Worm (Caenorhabditis elegans) whole organism, L3 larva: ENCODE measurements around the gene F09E5.16.

Source experiments
- R02D3.7 ChIP-seq: fragments of 150-350 bp; optimal IDR thresholded peaks from 2 replicates; lab custom pipeline; 2014; ENCODE audit warnings: missing biosample characterization, missing genetic modification characterization
- ZK546.5 ChIP-seq: sonication (generic microtip); optimal IDR thresholded peaks from 2 replicates; lab custom pipeline; 2017; ENCODE audit warnings: missing biosample characterization, missing genetic modification characterization
- aly-2 ChIP-seq: fragments of 150-350 bp; optimal IDR thresholded peaks from 2 replicates; lab custom pipeline; 2014; ENCODE audit warnings: missing biosample characterization, missing genetic modification characterization
- ama-1 ChIP-seq: fragments of 150-350 bp; optimal IDR thresholded peaks from 2 replicates; lab custom pipeline; 2018
- ceh-16 ChIP-seq: sonication (generic microtip); optimal IDR thresholded peaks from 2 replicates; lab custom pipeline; 2017; ENCODE audit warnings: missing biosample characterization, missing genetic modification characterization
- ceh-28 ChIP-seq: fragments of 150-350 bp; optimal IDR thresholded peaks from 2 replicates; lab custom pipeline; 2014; ENCODE audit warnings: missing biosample characterization, missing genetic modification reagents, missing genetic modification characterization
- ceh-82 ChIP-seq: fragments of 150-350 bp; optimal IDR thresholded peaks from 2 replicates; lab custom pipeline; 2014; ENCODE audit warnings: missing biosample characterization, missing genetic modification characterization
- ceh-9 ChIP-seq: sonication (generic microtip); optimal IDR thresholded peaks from 2 replicates; lab custom pipeline; 2018; ENCODE audit warnings: missing biosample characterization, missing genetic modification characterization
- daf-12 ChIP-seq: fragments of 150-350 bp; optimal IDR thresholded peaks from 2 replicates; lab custom pipeline; 2014; ENCODE audit warnings: missing biosample characterization, missing genetic modification reagents, missing genetic modification characterization
- egl-27 ChIP-seq: sonication (generic microtip); optimal IDR thresholded peaks from 4 replicates; lab custom pipeline; 2017; ENCODE audit warnings: missing biosample characterization, missing genetic modification reagents, missing genetic modification characterization
- egl-5 ChIP-seq: fragments of 150-350 bp; optimal IDR thresholded peaks from 2 replicates; lab custom pipeline; 2017; ENCODE audit warnings: missing biosample characterization, missing genetic modification reagents, missing genetic modification characterization, inconsistent platforms
- elt-1 ChIP-seq: fragments of 150-350 bp; optimal IDR thresholded peaks from 2 replicates; lab custom pipeline; 2014; ENCODE audit warnings: missing biosample characterization, missing genetic modification characterization
- elt-2 ChIP-seq: sonication (generic microtip); optimal IDR thresholded peaks from 2 replicates; lab custom pipeline; 2016; ENCODE audit warnings: missing genetic modification reagents, mild to moderate bottlenecking, missing genetic modification characterization, missing compliant biosample characterization
- elt-3 ChIP-seq, 3 experiments: fragments of 150-350 bp in 1 of 3; sonication (generic microtip) in 2 of 3; optimal IDR thresholded peaks; 2 replicates in 2 of 3; 4 replicates in 1 of 3; lab custom pipeline; 2014 to 2017; ENCODE audit warnings: missing biosample characterization in 3 of 3, missing genetic modification characterization in 3 of 3
- eor-1 ChIP-seq, 2 experiments: fragments of 150-350 bp; optimal IDR thresholded peaks; 2 replicates each; lab custom pipeline; 2014 to 2018; ENCODE audit warnings: missing biosample characterization in 2 of 2, missing genetic modification characterization in 2 of 2
- fkh-10 ChIP-seq: sonication (generic microtip); optimal IDR thresholded peaks from 2 replicates; lab custom pipeline; 2017; ENCODE audit warnings: missing biosample characterization, missing genetic modification reagents, missing genetic modification characterization
- fkh-2 ChIP-seq: fragments of 150-350 bp; optimal IDR thresholded peaks from 2 replicates; lab custom pipeline; 2014; ENCODE audit warnings: missing biosample characterization, missing genetic modification reagents, missing genetic modification characterization
- fos-1 ChIP-seq: fragments of 150-350 bp; optimal IDR thresholded peaks from 2 replicates; lab custom pipeline; 2014; ENCODE audit warnings: missing biosample characterization, missing genetic modification characterization
- hmg-11 ChIP-seq: sonication (generic microtip); optimal IDR thresholded peaks from 2 replicates; lab custom pipeline; 2016; ENCODE audit warnings: missing genetic modification characterization, missing compliant biosample characterization
- jun-1 ChIP-seq: fragments of 150-350 bp; optimal IDR thresholded peaks from 2 replicates; lab custom pipeline; 2014; ENCODE audit warnings: missing biosample characterization, missing genetic modification reagents, missing genetic modification characterization
- lin-15B ChIP-seq: fragments of 150-350 bp; optimal IDR thresholded peaks from 2 replicates; lab custom pipeline; 2014; ENCODE audit warnings: missing biosample characterization, missing genetic modification characterization
- lin-39 ChIP-seq: fragments of 150-350 bp; optimal IDR thresholded peaks from 2 replicates; lab custom pipeline; 2018; ENCODE audit warnings: missing biosample characterization, missing genetic modification reagents, missing genetic modification characterization
- lsy-12 ChIP-seq: sonication (generic microtip); optimal IDR thresholded peaks from 2 replicates; lab custom pipeline; 2016; ENCODE audit warnings: mild to moderate bottlenecking, missing genetic modification characterization, missing compliant biosample characterization
- mdl-1 ChIP-seq: fragments of 150-350 bp; optimal IDR thresholded peaks from 2 replicates; lab custom pipeline; 2014; ENCODE audit warnings: missing biosample characterization, missing genetic modification characterization
- mml-1 ChIP-seq: fragments of 150-350 bp; sonication (generic microtip); optimal IDR thresholded peaks from 3 replicates; lab custom pipeline; 2014; ENCODE audit warnings: missing biosample characterization, missing genetic modification characterization
- nfya-1 ChIP-seq: sonication (generic microtip); optimal IDR thresholded peaks from 2 replicates; lab custom pipeline; 2017; ENCODE audit warnings: missing genetic modification characterization, mild to moderate bottlenecking, missing compliant biosample characterization, antibody characterized with exemption, moderate library complexity; ENCODE audit not compliant: insufficient read depth
- nhr-11 ChIP-seq: fragments of 150-350 bp; optimal IDR thresholded peaks from 2 replicates; lab custom pipeline; 2014; ENCODE audit warnings: missing biosample characterization, missing genetic modification characterization
- nhr-12 ChIP-seq: fragments of 150-350 bp; optimal IDR thresholded peaks from 2 replicates; lab custom pipeline; 2014; ENCODE audit warnings: missing biosample characterization, missing genetic modification characterization
- nhr-23 ChIP-seq: fragments of 150-350 bp; optimal IDR thresholded peaks from 2 replicates; lab custom pipeline; 2014; ENCODE audit warnings: missing biosample characterization, missing genetic modification reagents, missing genetic modification characterization
- nhr-237 ChIP-seq: fragments of 150-350 bp; optimal IDR thresholded peaks from 2 replicates; lab custom pipeline; 2014; ENCODE audit warnings: missing biosample characterization, missing genetic modification characterization
- nhr-25 ChIP-seq: sonication (generic microtip); optimal IDR thresholded peaks from 2 replicates; lab custom pipeline; 2017; ENCODE audit warnings: missing biosample characterization, missing genetic modification characterization
- nhr-28 ChIP-seq: fragments of 150-350 bp; optimal IDR thresholded peaks from 2 replicates; lab custom pipeline; 2014; ENCODE audit warnings: missing biosample characterization, missing genetic modification characterization
- nhr-43 ChIP-seq: sonication (generic microtip); optimal IDR thresholded peaks from 2 replicates; lab custom pipeline; 2016; ENCODE audit warnings: mild to moderate bottlenecking, missing genetic modification characterization, missing compliant biosample characterization; ENCODE audit not compliant: poor library complexity, severe bottlenecking
- nhr-67 ChIP-seq: fragments of 150-350 bp; optimal IDR thresholded peaks from 2 replicates; lab custom pipeline; 2014; ENCODE audit warnings: missing biosample characterization, missing genetic modification characterization
- nhr-76 ChIP-seq: fragments of 150-350 bp; sonication (generic microtip); optimal IDR thresholded peaks from 5 replicates; lab custom pipeline; 2014; ENCODE audit warnings: missing biosample characterization, missing genetic modification characterization
- nhr-77 ChIP-seq: fragments of 150-350 bp; optimal IDR thresholded peaks from 2 replicates; lab custom pipeline; 2014; ENCODE audit warnings: missing biosample characterization, missing genetic modification characterization
- pha-4 ChIP-seq: fragments of 150-350 bp; optimal IDR thresholded peaks from 2 replicates; lab custom pipeline; 2014; ENCODE audit warnings: missing biosample characterization, missing genetic modification reagents, missing genetic modification characterization
- pqm-1 ChIP-seq: fragments of 150-350 bp; optimal IDR thresholded peaks from 2 replicates; lab custom pipeline; 2017; ENCODE audit warnings: missing biosample characterization, missing genetic modification characterization, inconsistent platforms
- sea-2 ChIP-seq: fragments of 150-350 bp; sonication (generic microtip); optimal IDR thresholded peaks from 4 replicates; lab custom pipeline; 2014; ENCODE audit warnings: missing biosample characterization, missing genetic modification reagents, missing genetic modification characterization
- skn-1 ChIP-seq: fragments of 150-350 bp; optimal IDR thresholded peaks from 2 replicates; lab custom pipeline; 2014; ENCODE audit warnings: missing biosample characterization, missing genetic modification characterization
- snpc-4 ChIP-seq: fragments of 150-350 bp; optimal IDR thresholded peaks from 2 replicates; lab custom pipeline; 2014; ENCODE audit warnings: missing biosample characterization, missing genetic modification characterization
- tbx-2 ChIP-seq: sonication (generic microtip); optimal IDR thresholded peaks from 2 replicates; lab custom pipeline; 2016; ENCODE audit warnings: mild to moderate bottlenecking, missing genetic modification characterization, missing compliant biosample characterization
- unc-39 ChIP-seq: sonication (generic microtip); optimal IDR thresholded peaks from 4 replicates; lab custom pipeline; 2017; ENCODE audit warnings: missing biosample characterization, missing genetic modification characterization
- unc-62 ChIP-seq: fragments of 150-350 bp; sonication (generic microtip); optimal IDR thresholded peaks from 4 replicates; lab custom pipeline; 2014; ENCODE audit warnings: missing biosample characterization, missing genetic modification reagents, missing genetic modification characterization
- zag-1 ChIP-seq: fragments of 150-350 bp; optimal IDR thresholded peaks from 2 replicates; lab custom pipeline; 2014; ENCODE audit warnings: missing biosample characterization, missing genetic modification characterization
- ztf-11 ChIP-seq: fragments of 150-350 bp; optimal IDR thresholded peaks from 2 replicates; lab custom pipeline; 2014; ENCODE audit warnings: missing biosample characterization, missing genetic modification characterization
- ztf-4 ChIP-seq: fragments of 150-350 bp; optimal IDR thresholded peaks from 2 replicates; lab custom pipeline; 2014; ENCODE audit warnings: missing biosample characterization, missing genetic modification characterization

Gene F09E5.16

DNA sequence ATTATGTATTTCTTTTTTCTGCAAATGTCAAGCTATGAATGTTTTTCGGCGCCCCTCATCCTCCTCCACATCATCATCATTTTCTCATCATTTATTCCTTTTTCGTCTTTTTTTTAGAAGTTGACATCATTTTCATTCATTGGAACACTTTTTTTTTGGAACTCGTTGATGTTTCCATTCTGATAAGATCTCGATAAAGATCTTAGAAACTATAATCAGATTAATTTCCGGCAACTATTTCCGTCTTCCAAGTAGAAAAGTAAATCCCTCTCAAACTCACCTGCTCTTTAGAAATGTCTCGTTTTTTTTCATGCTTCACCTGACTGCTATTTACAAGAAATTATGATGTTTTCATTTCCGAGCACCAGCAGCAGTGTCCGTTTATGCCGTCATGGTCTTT lies 36.6 kb downstream of the F09E5.16 start:
- TF ChIP-seq nhr-11 (tag; lab: Kevin White, UChicago) (peak; percentile 42), snpc-4 (no peak), elt-1 (tag; lab: Kevin White, UChicago) (peak; percentile 90), elt-3 (tag; optimal IDR thresholded peaks at IDR 0.05; lab: Kevin White, UChicago) (no peak), nhr-23 (tag; lab: Kevin White, UChicago) (peak; percentile 37)

- no peak for TF ChIP-seq unc-39 (tag; lab: Kevin White, UChicago)
- no peak for TF ChIP-seq nhr-43 (tag; lab: Kevin White, UChicago)
Measured at ce11 chrII:5326891-5327290, 38.7 kb downstream of the F09E5.16 start.

DNA sequence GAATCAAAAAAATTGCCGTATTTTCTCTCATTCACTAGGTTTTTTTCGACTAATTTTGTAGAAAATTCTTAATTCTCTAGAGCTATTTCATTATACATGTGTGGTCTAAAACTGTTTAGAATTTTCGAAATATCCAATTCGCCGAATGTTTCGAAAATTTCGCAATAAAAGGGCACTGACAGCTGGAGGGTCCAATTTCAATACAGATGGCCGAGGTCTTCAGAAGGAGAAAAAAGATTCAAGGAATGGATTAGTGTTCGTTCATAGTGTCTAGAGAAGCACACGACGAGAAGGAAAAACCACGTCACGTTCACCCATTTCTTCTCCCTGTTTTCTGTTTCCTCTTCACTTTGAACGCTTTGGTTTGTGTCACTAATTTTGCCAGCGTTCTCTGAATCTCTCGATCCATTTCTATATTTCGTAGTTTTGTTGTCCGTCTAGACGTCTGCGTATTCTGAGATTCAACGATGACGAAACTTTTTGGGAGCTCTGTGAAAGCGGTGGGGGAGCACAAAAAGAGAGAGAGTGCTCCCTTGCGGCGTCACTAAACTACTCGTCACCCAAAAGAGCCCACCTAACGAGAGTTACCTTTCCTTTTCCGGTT lies 39.4 kb downstream of the F09E5.16 start:
- TF ChIP-seq nhr-12 (tag; lab: Kevin White, UChicago) (no peak), sea-2 (GFP tag; lab: Kevin White, UChicago) (no peak), nhr-237 (tag; lab: Kevin White, UChicago) (no peak), nhr-23 (tag; lab: Kevin White, UChicago) (no peak), skn-1 (peak; percentile 76), ceh-82 (tag; lab: Kevin White, UChicago) (no peak), eor-1 (tag; optimal IDR thresholded peaks at IDR 0.05; lab: Kevin White, UChicago) (no peak), ceh-28 (tag; lab: Kevin White, UChicago) (peak; percentile 57), pqm-1 (tag; lab: Kevin White, UChicago) (peak; percentile 13), nhr-28 (tag; lab: Kevin White, UChicago) (no peak), nhr-77 (tag; lab: Kevin White, UChicago) (no peak), egl-27 (tag; lab: Kevin White, UChicago) (no peak), nhr-67 (tag; lab: Kevin White, UChicago) (no peak), nhr-11 (tag; lab: Kevin White, UChicago) (peak; percentile 23), daf-12 (tag; lab: Kevin White, UChicago) (no peak), ztf-4 (tag; lab: Kevin White, UChicago) (no peak), snpc-4 (peak; percentile 16), elt-2 (peak; percentile 44), R02D3.7 (tag; lab: Kevin White, UChicago) (no peak), ama-1 (no peak), ZK546.5 (no peak), ceh-9 (tag; lab: Kevin White, UChicago) (no peak), unc-39 (tag; lab: Kevin White, UChicago) (no peak), fkh-10 (GFP tag; lab: Kevin White, UChicago) (peak; percentile 78), lin-39 (tag; lab: Kevin White, UChicago) (peak; percentile 80), mdl-1 (tag; lab: Kevin White, UChicago) (peak; percentile 34), tbx-2 (tag; lab: Kevin White, UChicago) (no peak), fos-1 (tag; lab: Kevin White, UChicago) (no peak), zag-1 (tag; lab: Kevin White, UChicago) (no peak), lsy-12 (no peak), pha-4 (tag; lab: Kevin White, UChicago) (peak; percentile 87), elt-1 (tag; lab: Kevin White, UChicago) (peak; percentile 5), ceh-16 (tag; lab: Kevin White, UChicago) (no peak), nfya-1 (tag; lab: Kevin White, UChicago) (peak; percentile 83), jun-1 (peak; percentile 62), fkh-2 (tag; lab: Kevin White, UChicago) (no peak), elt-3 (tag; optimal IDR thresholded peaks at IDR 0.05; lab: Kevin White, UChicago) (no peak), unc-62 (GFP tag; lab: Kevin White, UChicago) (no peak), nhr-25 (no peak), lin-15B (no peak), hmg-11 (peak; percentile 64), mml-1 (no peak), nhr-76 (no peak), aly-2 (tag; lab: Kevin White, UChicago) (no peak), egl-5 (tag; lab: Kevin White, UChicago) (peak; percentile 29), ztf-11 (no peak), nhr-43 (tag; lab: Kevin White, UChicago) (no peak)
